Worm (Caenorhabditis elegans) whole organism, midembryonic: ENCODE results near the gene daf-2.

ENCODE experiments used
- T22C8.4 ChIP-seq: fragments of 200-800 bp; sonication (Bioruptor generic); IDR thresholded peaks from 2 replicates; pipeline ENCODE4 v1.3.6; 2022; ENCODE audit warnings: missing genetic modification characterization, missing compliant biosample characterization
- cog-1 ChIP-seq: sonication (generic microtip); optimal IDR thresholded peaks from 2 replicates; lab custom pipeline; 2016; ENCODE audit warnings: missing genetic modification characterization, missing compliant biosample characterization
- flt-1 ChIP-seq: fragments of 200-800 bp; sonication (Bioruptor generic); IDR thresholded peaks from 2 replicates; pipeline ENCODE4 v1.3.6; 2022; ENCODE audit warnings: missing genetic modification characterization, missing compliant biosample characterization
- klf-2 ChIP-seq: fragments of 200-800 bp; sonication (Bioruptor generic); conservative IDR thresholded peaks from 2 replicates; pipeline ENCODE4 v1.3.6; 2022; ENCODE audit warnings: missing genetic modification reagents, missing genetic modification characterization, missing compliant biosample characterization
- ref-1 ChIP-seq: fragments of 200-800 bp; sonication (Bioruptor generic); conservative IDR thresholded peaks from 2 replicates; pipeline ENCODE4 v1.3.6; 2022; ENCODE audit warnings: missing genetic modification reagents, missing genetic modification characterization, missing compliant biosample characterization
- tab-1 ChIP-seq: fragments of 200-800 bp; sonication (Bioruptor generic); IDR thresholded peaks from 2 replicates; pipeline ENCODE4 v1.3.6; 2022; ENCODE audit warnings: missing genetic modification characterization, missing compliant biosample characterization
- ztf-29 ChIP-seq: fragments of 200-800 bp; sonication (Bioruptor generic); IDR thresholded peaks from 2 replicates; pipeline ENCODE4 v1.3.6; 2022; ENCODE audit warnings: missing genetic modification reagents, missing genetic modification characterization, missing compliant biosample characterization

ce11 chrIII:3040735-3041439 is at the start of gene daf-2:
- TF ChIP-seq ztf-29 (GFP tag; lab: Robert Waterston, UW) (no peak), flt-1 (GFP tag; lab: Robert Waterston, UW) (no peak), ref-1 (GFP tag; lab: Robert Waterston, UW) (no peak), T22C8.4 (GFP tag; lab: Robert Waterston, UW) (no peak), cog-1 (tag; lab: Kevin White, UChicago) (no peak), klf-2 (no peak), tab-1 (no peak)
